Fruit fly (Drosophila melanogaster): ENCODE results near the gene CG33061.

DNA sequence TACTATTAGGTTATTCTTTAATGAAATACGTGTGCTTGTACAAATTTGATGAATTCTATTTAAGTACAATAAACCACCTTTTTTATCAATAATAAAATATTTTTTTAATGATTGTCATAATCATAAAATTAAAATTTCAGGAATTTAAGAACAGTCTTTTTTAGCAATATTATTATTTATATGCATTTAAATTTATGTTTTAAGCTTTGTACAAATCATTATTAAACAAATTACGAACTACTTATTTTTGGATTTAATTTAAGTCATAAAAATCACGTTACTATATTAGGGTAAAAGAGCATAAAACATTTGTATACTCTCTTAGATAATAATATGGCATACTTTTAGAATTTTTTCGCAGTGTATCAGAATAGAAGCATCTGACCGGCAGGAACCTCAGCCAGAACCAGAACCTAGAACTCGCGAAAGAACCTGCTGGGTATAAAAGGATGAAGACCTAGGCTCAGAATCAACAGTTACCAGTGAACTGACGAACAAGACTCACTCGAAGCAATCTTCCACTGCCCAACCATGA, 32.6 kb downstream of the CG33061 start, which contains the start of gene Cpr72Ea:
- TF ChIP-seq CG6854 (GFP tag; optimal IDR thresholded peaks at IDR 0.05) (no peak), CG11294 (GFP tag; IDR thresholded peaks at IDR 0.05) (no peak), CG15336 (GFP tag; IDR thresholded peaks at IDR 0.05) (no peak), CG4318 (GFP tag; optimal IDR thresholded peaks at IDR 0.05) (no peak), Met (GFP tag; optimal IDR thresholded peaks at IDR 0.05) (no peak), cyc (GFP tag; optimal IDR thresholded peaks at IDR 0.05) (no peak), eg (GFP tag; IDR thresholded peaks at IDR 0.05) (no peak), CG16779 (tag; optimal IDR thresholded peaks at IDR 0.05) (no peak), Lpt (GFP tag; optimal IDR thresholded peaks at IDR 0.05) (no peak)
